Worm (Caenorhabditis elegans) whole organism, L1 larva: Measurements from ENCODE around the gene Y15E3A.4.

ENCODE experiments used
- jun-1 ChIP-seq: fragments of 150-350 bp; optimal IDR thresholded peaks from 2 replicates; lab custom pipeline; 2014; ENCODE audit warnings: missing biosample characterization, missing genetic modification reagents, missing genetic modification characterization
- lin-15B ChIP-seq: fragments of 150-350 bp; sonication (generic microtip); optimal IDR thresholded peaks from 3 replicates; lab custom pipeline; 2014; ENCODE audit warnings: missing biosample characterization, missing genetic modification characterization
- lir-3 ChIP-seq: sonication (generic microtip); optimal IDR thresholded peaks from 2 replicates; lab custom pipeline; 2016; ENCODE audit warnings: mild to moderate bottlenecking, missing genetic modification characterization, moderate library complexity, missing compliant biosample characterization; ENCODE audit not compliant: poor library complexity
- mdl-1 ChIP-seq, 2 experiments: fragments of 150-350 bp; optimal IDR thresholded peaks; 2 replicates each; lab custom pipeline; 2014 to 2017; ENCODE audit warnings: missing biosample characterization in 2 of 2, missing genetic modification characterization in 2 of 2, inconsistent platforms in 1 of 2
- mef-2 ChIP-seq: fragments of 150-350 bp; optimal IDR thresholded peaks from 2 replicates; lab custom pipeline; 2014; ENCODE audit warnings: missing biosample characterization, missing genetic modification characterization
- nhr-11 ChIP-seq: fragments of 150-350 bp; optimal IDR thresholded peaks from 2 replicates; lab custom pipeline; 2014; ENCODE audit warnings: missing biosample characterization, missing genetic modification characterization
- pax-3 ChIP-seq: fragments of 200-800 bp; sonication (Bioruptor generic); optimal IDR thresholded peaks from 2 replicates; lab custom pipeline; 2018; ENCODE audit warnings: mild to moderate bottlenecking, missing genetic modification characterization, moderate library complexity, missing compliant biosample characterization
- pqm-1 ChIP-seq: sonication (generic microtip); optimal IDR thresholded peaks from 3 replicates; lab custom pipeline; 2017; ENCODE audit warnings: missing biosample characterization, missing genetic modification characterization
- sox-4 ChIP-seq: sonication (generic microtip); optimal IDR thresholded peaks from 2 replicates; lab custom pipeline; 2016; ENCODE audit warnings: missing genetic modification characterization, missing compliant biosample characterization
- unc-98 ChIP-seq: fragments of 200-800 bp; sonication (Bioruptor generic); IDR thresholded peaks from 2 replicates; pipeline ENCODE4 v1.3.6; 2022; ENCODE audit warnings: missing genetic modification characterization, missing compliant biosample characterization

ce11 chrX:15339807-15340596 is 9.2 kb downstream of the Y15E3A.4 start, which contains the start of gene Y15E3A.5:
- no peak for TF ChIP-seq sox-4
- TF ChIP-seq mdl-1 (tag; optimal IDR thresholded peaks at IDR 0.05; lab: Kevin White, UChicago): peak in 1 of 2 experiments; percentile 84
- no peak for TF ChIP-seq nhr-11
- no peak for TF ChIP-seq unc-98 (GFP tag; lab: Robert Waterston, UW)
- no peak for TF ChIP-seq mef-2 (tag; lab: Kevin White, UChicago)
- TF ChIP-seq pax-3: no peak
- TF ChIP-seq lir-3: no peak
- peak; percentile 16 for TF ChIP-seq jun-1 (tag; lab: Kevin White, UChicago)
- no peak for TF ChIP-seq pqm-1
- no peak for TF ChIP-seq lin-15B
